Worm (Caenorhabditis elegans): ENCODE results near the gene mcm-5.

- TF ChIP-seq ets-7 (tag; optimal IDR thresholded peaks at IDR 0.05) (no peak), ama-1 (optimal IDR thresholded peaks at IDR 0.05) (no peak), hnd-1 (tag; optimal IDR thresholded peaks at IDR 0.05) (no peak), F13C5.2 (tag; optimal IDR thresholded peaks at IDR 0.05) (no peak), hmg-4 (GFP tag; optimal IDR thresholded peaks at IDR 0.05) (no peak), flt-1 (GFP tag; IDR thresholded peaks at IDR 0.05) (no peak), sea-1 (GFP tag; conservative IDR thresholded peaks at IDR 0.05) (no peak)
Observed at ce11 chrIII:4289952-4290351, 1.1 kb downstream of the mcm-5 start.
